Worm (Caenorhabditis elegans) whole organism, late embryonic: ENCODE measurements around the gene unc-130.

Source experiments
- C08G9.2 ChIP-seq: sonication (generic microtip); optimal IDR thresholded peaks from 2 replicates; lab custom pipeline; 2016; ENCODE audit warnings: mild to moderate bottlenecking, missing genetic modification characterization, moderate library complexity, missing compliant biosample characterization
- C38D4.7 ChIP-seq: fragments of 200-800 bp; sonication (Bioruptor generic); optimal IDR thresholded peaks from 2 replicates; lab custom pipeline; 2018; ENCODE audit warnings: mild to moderate bottlenecking, missing genetic modification characterization, moderate library complexity, missing compliant biosample characterization
- T23F11.4 ChIP-seq: fragments of 200-800 bp; sonication (Bioruptor generic); optimal IDR thresholded peaks from 2 replicates; lab custom pipeline; 2018; ENCODE audit warnings: mild to moderate bottlenecking, missing genetic modification characterization, missing compliant biosample characterization
- Y22D7AL.16 ChIP-seq: sonication (generic microtip); optimal IDR thresholded peaks from 2 replicates; lab custom pipeline; 2016; ENCODE audit warnings: missing genetic modification characterization, missing compliant biosample characterization
- ceh-14 ChIP-seq: sonication (generic microtip); optimal IDR thresholded peaks from 2 replicates; lab custom pipeline; 2016; ENCODE audit warnings: missing genotype, missing genetic modification characterization, missing compliant biosample characterization
- ceh-18 ChIP-seq: sonication (generic microtip); optimal IDR thresholded peaks from 2 replicates; lab custom pipeline; 2016; ENCODE audit warnings: missing genetic modification characterization, missing compliant biosample characterization
- ceh-2 ChIP-seq: sonication (generic microtip); optimal IDR thresholded peaks from 2 replicates; lab custom pipeline; 2016; ENCODE audit warnings: missing genotype, missing genetic modification characterization, missing compliant biosample characterization
- ceh-24 ChIP-seq: sonication (generic microtip); optimal IDR thresholded peaks from 2 replicates; lab custom pipeline; 2016; ENCODE audit warnings: mild to moderate bottlenecking, missing genetic modification characterization, missing compliant biosample characterization
- ceh-30 ChIP-seq: fragments of 150-350 bp; optimal IDR thresholded peaks from 2 replicates; lab custom pipeline; 2014; ENCODE audit warnings: missing biosample characterization, missing genetic modification characterization
- ceh-31 ChIP-seq: sonication (generic microtip); optimal IDR thresholded peaks from 2 replicates; lab custom pipeline; 2016; ENCODE audit warnings: missing genetic modification characterization, missing compliant biosample characterization
- ceh-9 ChIP-seq: sonication (generic microtip); optimal IDR thresholded peaks from 2 replicates; lab custom pipeline; 2016; ENCODE audit warnings: mild to moderate bottlenecking, missing genetic modification characterization, inconsistent platforms, missing compliant biosample characterization
- che-1 ChIP-seq: sonication (generic microtip); optimal IDR thresholded peaks from 2 replicates; lab custom pipeline; 2016; ENCODE audit warnings: mild to moderate bottlenecking, missing genetic modification characterization, missing compliant biosample characterization
- dmd-4 ChIP-seq: sonication (generic microtip); optimal IDR thresholded peaks from 2 replicates; lab custom pipeline; 2016; ENCODE audit warnings: borderline replicate concordance, missing genetic modification characterization, missing compliant biosample characterization
- dve-1 ChIP-seq: sonication (generic microtip); optimal IDR thresholded peaks from 2 replicates; lab custom pipeline; 2017; ENCODE audit warnings: antibody characterized with exemption, mild to moderate bottlenecking, missing genetic modification characterization, missing compliant biosample characterization
- elt-2 ChIP-seq: sonication (generic microtip); optimal IDR thresholded peaks from 2 replicates; lab custom pipeline; 2016; ENCODE audit warnings: missing genetic modification reagents, missing genetic modification characterization, missing compliant biosample characterization
- elt-4 ChIP-seq: sonication (generic microtip); optimal IDR thresholded peaks from 2 replicates; lab custom pipeline; 2016; ENCODE audit warnings: missing genetic modification characterization, missing compliant biosample characterization
- ets-4 ChIP-seq: sonication (generic microtip); optimal IDR thresholded peaks from 2 replicates; lab custom pipeline; 2016; ENCODE audit warnings: missing genetic modification characterization, missing compliant biosample characterization
- eyg-1 ChIP-seq: sonication (generic microtip); optimal IDR thresholded peaks from 2 replicates; lab custom pipeline; 2016; ENCODE audit warnings: missing genotype, missing genetic modification characterization, missing compliant biosample characterization
- fax-1 ChIP-seq: sonication (generic microtip); optimal IDR thresholded peaks from 2 replicates; lab custom pipeline; 2016; ENCODE audit warnings: missing genotype, missing genetic modification characterization, missing compliant biosample characterization
- gmeb-2 ChIP-seq: sonication (generic microtip); optimal IDR thresholded peaks from 2 replicates; lab custom pipeline; 2016; ENCODE audit warnings: missing genetic modification characterization, inconsistent platforms, missing compliant biosample characterization
- hlh-8 ChIP-seq: sonication (generic microtip); optimal IDR thresholded peaks from 2 replicates; lab custom pipeline; 2016; ENCODE audit warnings: missing genotype, missing genetic modification characterization, missing compliant biosample characterization
- nhr-232 ChIP-seq: sonication (generic microtip); optimal IDR thresholded peaks from 2 replicates; lab custom pipeline; 2016; ENCODE audit warnings: missing genetic modification characterization, missing compliant biosample characterization
- pat-9 ChIP-seq: fragments of 200-800 bp; sonication (Bioruptor generic); optimal IDR thresholded peaks from 2 replicates; lab custom pipeline; 2018; ENCODE audit warnings: mild to moderate bottlenecking, missing genetic modification characterization, moderate library complexity, missing compliant biosample characterization
- pax-1 ChIP-seq: fragments of 150-350 bp; optimal IDR thresholded peaks from 2 replicates; lab custom pipeline; 2014; ENCODE audit warnings: missing biosample characterization, missing genetic modification characterization
- pha-2 ChIP-seq: sonication (generic microtip); optimal IDR thresholded peaks from 2 replicates; lab custom pipeline; 2017; ENCODE audit warnings: mild to moderate bottlenecking, missing genetic modification characterization, missing compliant biosample characterization
- pqm-1 ChIP-seq: sonication (generic microtip); optimal IDR thresholded peaks from 2 replicates; lab custom pipeline; 2016; ENCODE audit warnings: missing genetic modification characterization, missing compliant biosample characterization
- ref-2 ChIP-seq: sonication (generic microtip); optimal IDR thresholded peaks from 2 replicates; lab custom pipeline; 2016; ENCODE audit warnings: missing genetic modification characterization, missing compliant biosample characterization
- sdc-2 ChIP-seq: sonication (generic microtip); optimal IDR thresholded peaks from 2 replicates; lab custom pipeline; 2016; ENCODE audit warnings: missing genotype, missing genetic modification characterization, missing compliant biosample characterization
- sox-4 ChIP-seq: sonication (generic microtip); optimal IDR thresholded peaks from 2 replicates; lab custom pipeline; 2017; ENCODE audit warnings: mild to moderate bottlenecking, missing genetic modification characterization, inconsistent platforms, missing compliant biosample characterization
- syd-9 ChIP-seq: sonication (generic microtip); optimal IDR thresholded peaks from 2 replicates; lab custom pipeline; 2016; ENCODE audit warnings: mild to moderate bottlenecking, missing genetic modification characterization, moderate library complexity, missing compliant biosample characterization
- unc-3 ChIP-seq, 2 experiments: fragments of 200-800 bp in 1 of 2; sonication (Bioruptor generic) in 1 of 2; sonication (generic microtip) in 1 of 2; conservative IDR thresholded peaks in 1 of 2; optimal IDR thresholded peaks in 1 of 2; 2 replicates each; pipeline versions ENCODE4 v1.3.6 to Lab custom; 2016 to 2022; ENCODE audit warnings: missing compliant biosample characterization in 2 of 2, missing genetic modification characterization in 2 of 2, missing genetic modification reagents in 1 of 2
- unc-42 ChIP-seq: sonication (generic microtip); optimal IDR thresholded peaks from 2 replicates; lab custom pipeline; 2016; ENCODE audit warnings: missing genotype, missing genetic modification characterization, missing compliant biosample characterization
- unc-86 ChIP-seq: sonication (generic microtip); optimal IDR thresholded peaks from 2 replicates; lab custom pipeline; 2016; ENCODE audit warnings: missing genetic modification characterization, missing compliant biosample characterization
- zip-5 ChIP-seq: sonication (generic microtip); optimal IDR thresholded peaks from 2 replicates; lab custom pipeline; 2016; ENCODE audit warnings: missing genetic modification characterization, missing compliant biosample characterization
- ztf-16 ChIP-seq: sonication (generic microtip); optimal IDR thresholded peaks from 2 replicates; lab custom pipeline; 2017; ENCODE audit warnings: missing genetic modification characterization, missing compliant biosample characterization

Gene unc-130

DNA sequence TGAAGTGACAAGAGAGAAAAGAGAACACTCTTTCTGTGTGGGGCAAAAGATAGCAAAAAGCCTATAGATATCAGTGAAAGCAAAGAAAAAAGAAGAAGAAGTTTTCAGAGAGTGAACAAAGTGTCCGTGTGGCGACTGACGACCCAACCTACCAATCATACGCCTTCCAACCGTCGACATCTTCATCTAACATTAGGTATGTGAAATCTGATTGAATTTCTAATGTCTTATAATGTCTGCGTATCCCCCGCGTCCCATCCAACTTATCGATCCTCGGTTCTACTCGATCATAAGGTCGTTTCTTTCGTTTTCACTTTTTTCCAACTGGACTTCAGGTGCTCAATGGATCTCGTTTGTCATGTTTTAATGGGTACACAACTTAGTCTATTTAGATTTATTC is 25.6 kb downstream of the unc-130 start:
- TF ChIP-seq T23F11.4 (GFP tag; lab: Kevin White, UChicago): no peak
- TF ChIP-seq pqm-1: no peak
- TF ChIP-seq ref-2 (tag; lab: Kevin White, UChicago): no peak
- TF ChIP-seq nhr-232: no peak
- no peak for TF ChIP-seq elt-4 (tag; lab: Kevin White, UChicago)
- no peak for TF ChIP-seq unc-42
- TF ChIP-seq ztf-16 (tag; lab: Kevin White, UChicago): no peak

DNA sequence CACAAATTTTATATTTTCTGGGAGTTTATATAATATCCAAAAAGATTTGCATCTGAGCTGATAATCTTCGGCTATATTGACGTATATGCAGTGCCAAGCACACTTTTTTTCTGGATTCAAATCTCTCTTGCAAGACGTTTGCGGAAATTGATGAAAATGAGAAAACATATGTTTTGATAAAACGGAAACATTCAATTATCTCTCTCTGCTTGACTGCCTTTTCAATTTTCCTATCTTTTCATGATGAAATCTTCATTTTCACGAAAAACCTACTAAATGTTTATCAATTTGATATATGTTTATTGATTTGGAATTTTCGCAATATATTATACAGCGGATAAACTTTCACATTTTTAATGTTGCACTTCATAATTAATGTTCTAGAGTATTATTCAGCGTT is 26.2 kb downstream of the unc-130 start:
- no peak for TF ChIP-seq dve-1
- no peak for TF ChIP-seq ceh-14
- no peak for TF ChIP-seq gmeb-2 (tag; lab: Kevin White, UChicago)
- no peak for TF ChIP-seq unc-3 (GFP tag; conservative IDR thresholded peaks at IDR 0.05; lab: Robert Waterston, UW)
- no peak for TF ChIP-seq unc-3 (tag; optimal IDR thresholded peaks at IDR 0.05; lab: Kevin White, UChicago)
- TF ChIP-seq C38D4.7 (GFP tag; lab: Kevin White, UChicago): no peak
- TF ChIP-seq T23F11.4 (GFP tag; lab: Kevin White, UChicago): no peak
- no peak for TF ChIP-seq che-1 (tag; lab: Kevin White, UChicago)
- TF ChIP-seq hlh-8: no peak
- no peak for TF ChIP-seq pat-9 (tag; lab: Kevin White, UChicago)

DNA sequence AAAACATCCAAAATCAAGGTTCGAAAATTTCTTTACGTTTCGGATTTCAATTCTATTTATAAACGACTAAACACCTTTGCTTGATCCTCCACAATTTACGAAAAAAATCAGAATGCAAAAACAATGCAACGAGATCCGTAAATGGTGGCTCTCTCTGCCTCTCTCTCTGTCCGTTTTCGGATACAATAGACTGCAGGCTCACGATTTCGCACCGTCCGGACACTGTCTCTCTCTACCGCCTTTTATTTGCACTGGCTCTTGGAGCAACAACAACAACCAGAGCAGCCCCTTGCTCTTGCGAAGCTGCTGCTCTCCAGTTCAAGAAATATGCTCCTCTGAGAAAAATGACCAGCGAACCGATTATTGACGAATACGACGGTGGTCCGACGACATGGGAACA is 30.5 kb downstream of the unc-130 start, which contains the start of gene T24F1.7:
Gene T24F1.7, plus strand, starts transcription at position 301 of the 400 bp plus-strand sequence.
- TF ChIP-seq eyg-1 (tag; lab: Kevin White, UChicago) (no peak), T23F11.4 (GFP tag; lab: Kevin White, UChicago) (no peak), pha-2 (no peak), ceh-31 (tag; lab: Kevin White, UChicago) (no peak), Y22D7AL.16 (tag; lab: Kevin White, UChicago) (no peak), hlh-8 (no peak), ceh-18 (no peak), dmd-4 (tag; lab: Kevin White, UChicago) (no peak), sdc-2 (tag; lab: Kevin White, UChicago) (no peak), C38D4.7 (GFP tag; lab: Kevin White, UChicago) (no peak), ceh-30 (tag; lab: Kevin White, UChicago) (no peak), C08G9.2 (tag; lab: Kevin White, UChicago) (no peak), ceh-9 (tag; lab: Kevin White, UChicago) (no peak), gmeb-2 (tag; lab: Kevin White, UChicago) (no peak)

DNA sequence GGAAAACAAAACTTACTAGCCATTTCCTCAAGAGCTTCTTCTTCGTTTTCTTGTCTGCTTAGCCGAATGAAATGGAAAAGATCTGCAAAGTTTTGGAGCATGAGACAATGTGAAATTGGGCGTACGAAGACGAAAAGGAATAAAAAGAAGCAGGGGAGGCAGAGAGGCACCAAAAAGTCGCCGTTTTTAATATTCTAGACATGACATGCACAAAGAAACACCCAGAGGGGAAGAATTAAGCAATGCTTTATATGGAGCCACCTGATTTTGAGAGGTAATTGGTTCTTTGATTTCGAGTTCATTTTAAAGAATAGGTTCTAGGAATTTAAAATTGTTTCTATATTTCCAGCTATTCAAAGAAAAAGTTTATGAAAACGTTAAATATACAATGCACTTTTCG is 32.4 kb downstream of the unc-130 start, which contains the start of gene T24F1.4:
Gene T24F1.4, minus strand, starts transcription at position 101 of the 400 bp plus-strand sequence.
- TF ChIP-seq gmeb-2 (tag; lab: Kevin White, UChicago) (no peak), sox-4 (no peak), ceh-18 (no peak), zip-5 (no peak), ceh-24 (no peak), fax-1 (no peak), pax-1 (tag; lab: Kevin White, UChicago) (no peak), ceh-2 (tag; lab: Kevin White, UChicago) (no peak), unc-86 (tag; lab: Kevin White, UChicago) (no peak), syd-9 (tag; lab: Kevin White, UChicago) (no peak), elt-2 (tag; lab: Kevin White, UChicago) (no peak), ceh-30 (tag; lab: Kevin White, UChicago) (no peak), che-1 (tag; lab: Kevin White, UChicago) (no peak)

DNA sequence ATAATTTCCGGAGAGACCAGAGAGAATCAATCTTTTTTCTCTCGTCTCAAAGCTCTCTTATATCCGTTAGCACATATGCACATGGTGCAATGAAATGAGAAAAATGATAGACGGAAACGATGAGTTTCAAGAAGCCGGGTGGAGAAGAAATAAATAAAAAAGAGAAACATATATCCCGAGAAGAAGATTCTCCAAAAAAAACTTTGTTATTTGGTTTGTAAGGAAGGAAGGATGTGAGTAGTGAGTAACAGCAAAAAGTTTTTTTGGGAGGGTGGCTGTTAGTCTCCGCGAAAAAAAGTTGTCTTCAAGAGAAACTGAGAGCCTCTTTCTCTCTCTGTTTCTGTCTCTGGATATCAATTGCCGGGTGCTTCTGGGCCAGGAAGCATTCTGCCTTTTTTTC is 34.9 kb downstream of the unc-130 start:
- TF ChIP-seq unc-42: peak; percentile 63
- TF ChIP-seq ets-4: no peak
